Worm (Caenorhabditis elegans) whole organism, young adult: ENCODE results near the gene zipt-2.1.

ENCODE experiments used
- lag-1 ChIP-seq: fragments of 200-800 bp; sonication (Bioruptor generic); IDR thresholded peaks from 2 replicates; pipeline ENCODE4 v1.3.6; 2022; ENCODE audit warnings: missing genetic modification reagents, missing genetic modification characterization, missing compliant biosample characterization
- lir-1 ChIP-seq: fragments of 200-800 bp; sonication (Bioruptor generic); conservative IDR thresholded peaks from 2 replicates; pipeline ENCODE4 v1.3.6; 2022; ENCODE audit warnings: missing genetic modification reagents, missing genetic modification characterization, missing compliant biosample characterization
- lsl-1 ChIP-seq: fragments of 200-800 bp; sonication (Bioruptor generic); optimal IDR thresholded peaks from 2 replicates; lab custom pipeline; 2018; ENCODE audit warnings: mild to moderate bottlenecking, missing genetic modification characterization, moderate library complexity, missing compliant biosample characterization
- madf-3 ChIP-seq: fragments of 200-800 bp; sonication (Bioruptor generic); IDR thresholded peaks from 2 replicates; pipeline ENCODE4 v1.3.6; 2022; ENCODE audit warnings: missing genetic modification reagents, missing genetic modification characterization, missing compliant biosample characterization
- nfya-1 ChIP-seq: sonication (generic microtip); optimal IDR thresholded peaks from 2 replicates; lab custom pipeline; 2017; ENCODE audit warnings: antibody characterized with exemption, missing compliant biosample characterization, missing genetic modification characterization, borderline replicate concordance; ENCODE audit not compliant: insufficient read depth
- nhr-27 ChIP-seq: fragments of 200-800 bp; sonication (Bioruptor generic); optimal IDR thresholded peaks from 2 replicates; lab custom pipeline; 2018; ENCODE audit warnings: mild to moderate bottlenecking, missing genetic modification characterization, moderate library complexity, missing compliant biosample characterization
- nhr-90 ChIP-seq: sonication (generic microtip); optimal IDR thresholded peaks from 2 replicates; lab custom pipeline; 2016; ENCODE audit warnings: missing genotype, mild to moderate bottlenecking, missing genetic modification characterization, missing compliant biosample characterization
- snpc-3.4 ChIP-seq: sonication (generic microtip); optimal IDR thresholded peaks from 2 replicates; lab custom pipeline; 2017; ENCODE audit warnings: missing genetic modification characterization, mild to moderate bottlenecking, missing compliant biosample characterization, antibody characterized with exemption, moderate library complexity, missing genotype, missing genetic modification reagents
- sptf-2 ChIP-seq: fragments of 200-800 bp; sonication (Bioruptor generic); optimal IDR thresholded peaks from 2 replicates; lab custom pipeline; 2018; ENCODE audit warnings: mild to moderate bottlenecking, missing genetic modification characterization, missing compliant biosample characterization
- ztf-28 ChIP-seq: fragments of 200-800 bp; sonication (Bioruptor generic); IDR thresholded peaks from 2 replicates; pipeline ENCODE4 v1.3.6; 2022; ENCODE audit warnings: missing genetic modification reagents, missing genetic modification characterization, missing compliant biosample characterization

DNA sequence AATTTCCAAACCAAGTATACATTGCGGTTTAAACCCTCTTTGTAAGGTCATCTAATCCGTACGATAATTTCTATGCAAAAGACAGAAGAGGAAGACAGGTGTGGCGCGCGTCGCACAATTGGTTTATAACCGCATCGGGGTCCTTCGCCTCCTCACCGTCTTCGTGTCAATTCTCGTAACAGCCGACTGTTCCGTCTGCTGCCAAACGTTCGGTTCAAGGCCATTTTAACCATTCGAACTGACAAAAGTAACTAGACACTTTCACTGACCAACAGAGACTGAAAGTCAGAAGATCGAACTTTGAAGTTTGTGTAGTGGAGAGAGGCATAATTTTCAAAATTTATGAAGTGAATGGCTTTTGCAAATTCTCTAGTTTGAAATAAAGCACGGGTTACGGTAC, 16.5 kb downstream of the zipt-2.1 start:
- TF ChIP-seq nfya-1 (no peak), ztf-28 (no peak), snpc-3.4 (tag; lab: Kevin White, UChicago) (no peak), nhr-90 (tag; lab: Kevin White, UChicago) (no peak), sptf-2 (no peak), nhr-27 (tag; lab: Kevin White, UChicago) (no peak), lir-1 (GFP tag; lab: Robert Waterston, UW) (no peak), lag-1 (GFP tag; lab: Robert Waterston, UW) (no peak), lsl-1 (GFP tag; lab: Kevin White, UChicago) (no peak), madf-3 (GFP tag; lab: Robert Waterston, UW) (no peak)
